Worm (Caenorhabditis elegans): ENCODE measurements around the gene Y62H9A.12.
A peak's percentile ranks its signal among the peaks of the same experiment; 100 is the strongest.

Gene Y62H9A.12

DNA sequence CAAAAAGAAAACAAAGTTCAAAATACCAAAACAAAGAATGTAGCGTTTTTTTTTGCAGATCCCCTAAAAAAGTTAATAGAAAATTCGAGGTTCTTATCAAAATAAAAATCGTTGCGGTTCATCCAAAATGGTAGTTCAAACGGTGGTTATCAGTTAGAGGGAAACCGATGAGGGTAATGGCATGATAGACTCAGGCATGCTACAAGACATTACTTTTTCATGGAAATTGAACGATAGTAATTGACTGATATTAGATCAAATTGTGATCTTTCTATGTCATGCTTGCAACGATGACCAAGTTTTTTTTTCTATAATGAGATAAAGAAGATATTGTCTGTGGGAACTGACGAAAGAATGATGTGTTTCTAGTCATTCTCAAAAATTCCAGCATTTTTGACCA lies 50.6 kb downstream of the Y62H9A.12 start (continued):
- TF ChIP-seq madf-5 (GFP tag; IDR thresholded peaks at IDR 0.05) (no peak), mdt-29 (GFP tag; IDR thresholded peaks at IDR 0.05) (no peak), R02D3.7 (tag; optimal IDR thresholded peaks at IDR 0.05) (no peak), lin-1 (GFP tag; IDR thresholded peaks at IDR 0.05) (no peak), nhr-77 (tag; optimal IDR thresholded peaks at IDR 0.05) (peak; percentile 32), Y5F2A.4 (GFP tag; optimal IDR thresholded peaks at IDR 0.05) (no peak), ceh-28 (tag; optimal IDR thresholded peaks at IDR 0.05) (no peak), zfp-2 (tag; optimal IDR thresholded peaks at IDR 0.05) (no peak), F49E8.2 (tag; optimal IDR thresholded peaks at IDR 0.05; ENCODE audit: borderline replicate concordance) (no peak), lin-13 (GFP tag; optimal IDR thresholded peaks at IDR 0.05) (no peak), daf-8 (GFP tag; IDR thresholded peaks at IDR 0.05) (no peak), lin-38 (GFP tag; IDR thresholded peaks at IDR 0.05) (no peak), dve-1 (tag; optimal IDR thresholded peaks at IDR 0.05; ENCODE audit: insufficient read depth) (peak; percentile 75), ztf-7 (tag; optimal IDR thresholded peaks at IDR 0.05) (no peak), hlh-30 (tag; optimal IDR thresholded peaks at IDR 0.05; ENCODE audit: insufficient read depth) (peak; percentile 15), ceh-82 (tag; optimal IDR thresholded peaks at IDR 0.05) (no peak), php-3 (GFP tag; IDR thresholded peaks at IDR 0.05) (peak; percentile 81), zfp-3 (GFP tag; conservative IDR thresholded peaks at IDR 0.05) (no peak), ceh-32 (tag; optimal IDR thresholded peaks at IDR 0.05; ENCODE audit: poor library complexity) (no peak), lin-39 (tag; optimal IDR thresholded peaks at IDR 0.05) (no peak), dpl-1 (GFP tag; optimal IDR thresholded peaks at IDR 0.05) (no peak), jun-1 (tag; optimal IDR thresholded peaks at IDR 0.05) (no peak), spr-3 (GFP tag; optimal IDR thresholded peaks at IDR 0.05) (no peak), saeg-2 (GFP tag; IDR thresholded peaks at IDR 0.05) (no peak), mdl-1 (tag; optimal IDR thresholded peaks at IDR 0.05) (peak in 1 of 2 experiments; percentile 62)

DNA sequence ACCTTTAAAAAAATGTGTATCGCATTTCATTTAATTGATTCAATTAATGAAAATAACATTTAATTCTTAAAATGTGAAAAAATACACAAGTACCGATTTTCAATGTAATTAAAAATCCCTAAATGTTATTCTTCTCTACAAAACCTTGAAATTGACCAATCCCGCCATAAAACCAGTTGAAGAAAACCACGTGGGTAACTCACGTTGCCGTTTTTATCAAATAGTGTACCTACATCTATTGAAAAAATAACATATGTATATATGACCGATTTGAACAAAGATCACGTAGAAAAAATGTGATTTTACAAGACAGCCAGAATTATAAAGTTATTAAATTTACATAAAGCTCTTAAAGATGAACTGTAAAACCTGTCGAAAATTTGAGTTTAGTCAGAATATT lies 51.2 kb downstream of the Y62H9A.12 start:
- TF ChIP-seq hlh-30 (tag; optimal IDR thresholded peaks at IDR 0.05; ENCODE audit: insufficient read depth), result peak; percentile 40
- TF ChIP-seq nhr-6 (tag; optimal IDR thresholded peaks at IDR 0.05), result no peak
